Worm (Caenorhabditis elegans) whole organism, L4 larva: ENCODE results near the gene lin-24.

Experiments
- T20F7.1 ChIP-seq: fragments of 200-800 bp; sonication (Bioruptor generic); optimal IDR thresholded peaks from 2 replicates; lab custom pipeline; 2018; ENCODE audit warnings: mild to moderate bottlenecking, missing genetic modification characterization, missing compliant biosample characterization
- hlh-11 ChIP-seq: fragments of 200-800 bp; sonication (Bioruptor generic); optimal IDR thresholded peaks from 2 replicates; lab custom pipeline; 2018; ENCODE audit warnings: mild to moderate bottlenecking, missing genetic modification characterization, missing compliant biosample characterization

ce11 chrIV:12088898-12089297 is 40.4 kb upstream of the lin-24 start:
- peak; percentile 26 for TF ChIP-seq hlh-11 (tag; lab: Kevin White, UChicago)
- no peak for TF ChIP-seq T20F7.1
